Worm (Caenorhabditis elegans) whole organism, early embryonic: ENCODE measurements around the gene snx-14.

Experiments
- ama-1 ChIP-seq: fragments of 150-350 bp; optimal IDR thresholded peaks from 2 replicates; lab custom pipeline; 2014
- ceh-13 ChIP-seq: fragments of 200-800 bp; sonication (Bioruptor generic); optimal IDR thresholded peaks from 2 replicates; lab custom pipeline; 2018; ENCODE audit warnings: mild to moderate bottlenecking, missing genetic modification characterization, missing compliant biosample characterization
- ceh-36 ChIP-seq: sonication (generic microtip); optimal IDR thresholded peaks from 2 replicates; lab custom pipeline; 2016; ENCODE audit warnings: missing genetic modification characterization, inconsistent platforms, missing compliant biosample characterization
- ets-7 ChIP-seq: sonication (generic microtip); optimal IDR thresholded peaks from 2 replicates; lab custom pipeline; 2016; ENCODE audit warnings: missing genotype, missing genetic modification characterization, missing compliant biosample characterization
- flt-1 ChIP-seq: fragments of 200-800 bp; sonication (Bioruptor generic); IDR thresholded peaks from 2 replicates; pipeline ENCODE4 v1.3.6; 2022; ENCODE audit warnings: missing genetic modification characterization, missing compliant biosample characterization
- hmg-4 ChIP-seq: fragments of 200-800 bp; sonication (Bioruptor generic); optimal IDR thresholded peaks from 2 replicates; lab custom pipeline; 2018; ENCODE audit warnings: mild to moderate bottlenecking, missing genetic modification characterization, missing compliant biosample characterization
- scrt-1 ChIP-seq: fragments of 200-800 bp; sonication (Bioruptor generic); IDR thresholded peaks from 2 replicates; pipeline ENCODE4 v1.3.6; 2022; ENCODE audit warnings: missing genetic modification characterization, missing compliant biosample characterization

ce11 chrII:13517600-13517999 is 13.4 kb downstream of the snx-14 start, which contains the start of gene sre-45:
- TF ChIP-seq ets-7 (tag; lab: Kevin White, UChicago) (no peak), scrt-1 (GFP tag; lab: Robert Waterston, UW) (no peak), hmg-4 (GFP tag; lab: Kevin White, UChicago) (no peak), ceh-36 (tag; lab: Kevin White, UChicago) (no peak), flt-1 (no peak), ama-1 (lab: Kevin White, UChicago) (no peak), ceh-13 (GFP tag; lab: Kevin White, UChicago) (no peak)
